Worm (Caenorhabditis elegans) whole organism, late embryonic: ENCODE measurements around the gene F17E9.15.

Source experiments
- C38D4.7 ChIP-seq: fragments of 200-800 bp; sonication (Bioruptor generic); optimal IDR thresholded peaks from 2 replicates; lab custom pipeline; 2018; ENCODE audit warnings: mild to moderate bottlenecking, missing genetic modification characterization, moderate library complexity, missing compliant biosample characterization
- F13H6.1 ChIP-seq: sonication (generic microtip); optimal IDR thresholded peaks from 2 replicates; lab custom pipeline; 2016; ENCODE audit warnings: missing genetic modification characterization, missing compliant biosample characterization
- K02D7.2 ChIP-seq: sonication (generic microtip); optimal IDR thresholded peaks from 2 replicates; lab custom pipeline; 2017; ENCODE audit warnings: mild to moderate bottlenecking, missing genetic modification characterization, missing compliant biosample characterization
- K09A11.1 ChIP-seq: sonication (generic microtip); optimal IDR thresholded peaks from 2 replicates; lab custom pipeline; 2017; ENCODE audit warnings: antibody characterized with exemption, mild to moderate bottlenecking, missing genetic modification characterization, missing compliant biosample characterization; ENCODE audit not compliant: insufficient read depth
- ahr-1 ChIP-seq: sonication (generic microtip); optimal IDR thresholded peaks from 2 replicates; lab custom pipeline; 2016; ENCODE audit warnings: missing genetic modification characterization, missing compliant biosample characterization
- ama-1 ChIP-seq: fragments of 150-350 bp; optimal IDR thresholded peaks from 2 replicates; lab custom pipeline; 2014
- ceh-18 ChIP-seq: sonication (generic microtip); optimal IDR thresholded peaks from 2 replicates; lab custom pipeline; 2016; ENCODE audit warnings: missing genetic modification characterization, missing compliant biosample characterization
- ceh-2 ChIP-seq: sonication (generic microtip); optimal IDR thresholded peaks from 2 replicates; lab custom pipeline; 2016; ENCODE audit warnings: missing genotype, missing genetic modification characterization, missing compliant biosample characterization
- ceh-22 ChIP-seq: sonication (generic microtip); optimal IDR thresholded peaks from 2 replicates; lab custom pipeline; 2017; ENCODE audit warnings: missing biosample characterization, missing genetic modification characterization
- ceh-30 ChIP-seq: fragments of 150-350 bp; optimal IDR thresholded peaks from 2 replicates; lab custom pipeline; 2014; ENCODE audit warnings: missing biosample characterization, missing genetic modification characterization
- ceh-31 ChIP-seq: sonication (generic microtip); optimal IDR thresholded peaks from 2 replicates; lab custom pipeline; 2016; ENCODE audit warnings: missing genetic modification characterization, missing compliant biosample characterization
- ceh-34 ChIP-seq: sonication (generic microtip); optimal IDR thresholded peaks from 2 replicates; lab custom pipeline; 2016; ENCODE audit warnings: mild to moderate bottlenecking, missing genetic modification characterization, missing compliant biosample characterization
- ceh-45 ChIP-seq: fragments of 200-800 bp; sonication (Bioruptor generic); IDR thresholded peaks from 2 replicates; pipeline ENCODE4 v1.3.6; 2022; ENCODE audit warnings: missing genetic modification reagents, missing genetic modification characterization, missing compliant biosample characterization
- dmd-4 ChIP-seq: sonication (generic microtip); optimal IDR thresholded peaks from 2 replicates; lab custom pipeline; 2016; ENCODE audit warnings: borderline replicate concordance, missing genetic modification characterization, missing compliant biosample characterization
- dve-1 ChIP-seq: sonication (generic microtip); optimal IDR thresholded peaks from 2 replicates; lab custom pipeline; 2017; ENCODE audit warnings: antibody characterized with exemption, mild to moderate bottlenecking, missing genetic modification characterization, missing compliant biosample characterization
- elt-2 ChIP-seq: sonication (generic microtip); optimal IDR thresholded peaks from 2 replicates; lab custom pipeline; 2016; ENCODE audit warnings: missing genetic modification reagents, missing genetic modification characterization, missing compliant biosample characterization
- fkh-10 ChIP-seq: fragments of 150-350 bp; optimal IDR thresholded peaks from 2 replicates; lab custom pipeline; 2014; ENCODE audit warnings: missing biosample characterization, missing genetic modification reagents, missing genetic modification characterization
- hlh-13 ChIP-seq: fragments of 200-800 bp; sonication (Bioruptor generic); optimal IDR thresholded peaks from 2 replicates; lab custom pipeline; 2018; ENCODE audit warnings: mild to moderate bottlenecking, missing genetic modification characterization, missing compliant biosample characterization
- hlh-6 ChIP-seq: sonication (generic microtip); optimal IDR thresholded peaks from 2 replicates; lab custom pipeline; 2016; ENCODE audit warnings: missing genotype, missing genetic modification characterization, missing compliant biosample characterization
- hlh-8 ChIP-seq: sonication (generic microtip); optimal IDR thresholded peaks from 2 replicates; lab custom pipeline; 2016; ENCODE audit warnings: missing genotype, missing genetic modification characterization, missing compliant biosample characterization
- madf-2 ChIP-seq: sonication (generic microtip); optimal IDR thresholded peaks from 2 replicates; lab custom pipeline; 2017; ENCODE audit warnings: missing genetic modification characterization, missing compliant biosample characterization
- nfya-1 ChIP-seq: sonication (generic microtip); optimal IDR thresholded peaks from 2 replicates; lab custom pipeline; 2017; ENCODE audit warnings: missing genetic modification characterization, mild to moderate bottlenecking, missing compliant biosample characterization, antibody characterized with exemption, moderate library complexity
- nhr-11 ChIP-seq: fragments of 150-350 bp; optimal IDR thresholded peaks from 2 replicates; lab custom pipeline; 2014; ENCODE audit warnings: missing biosample characterization, missing genetic modification characterization
- nhr-232 ChIP-seq: sonication (generic microtip); optimal IDR thresholded peaks from 2 replicates; lab custom pipeline; 2016; ENCODE audit warnings: missing genetic modification characterization, missing compliant biosample characterization
- npax-4 ChIP-seq: sonication (generic microtip); optimal IDR thresholded peaks from 2 replicates; lab custom pipeline; 2016; ENCODE audit warnings: missing genetic modification characterization, missing compliant biosample characterization
- odd-2 ChIP-seq: sonication (generic microtip); optimal IDR thresholded peaks from 2 replicates; lab custom pipeline; 2017; ENCODE audit warnings: antibody characterized with exemption, mild to moderate bottlenecking, missing genetic modification characterization, missing compliant biosample characterization
- pag-3 ChIP-seq: sonication (generic microtip); optimal IDR thresholded peaks from 2 replicates; lab custom pipeline; 2016; ENCODE audit warnings: missing compliant biosample characterization, missing genetic modification characterization, borderline replicate concordance
- pax-1 ChIP-seq: fragments of 150-350 bp; optimal IDR thresholded peaks from 2 replicates; lab custom pipeline; 2014; ENCODE audit warnings: missing biosample characterization, missing genetic modification characterization
- pha-4 ChIP-seq: fragments of 150-350 bp; optimal IDR thresholded peaks from 2 replicates; lab custom pipeline; 2018; ENCODE audit warnings: missing biosample characterization, missing genetic modification reagents, missing genetic modification characterization
- pqm-1 ChIP-seq: sonication (generic microtip); optimal IDR thresholded peaks from 2 replicates; lab custom pipeline; 2016; ENCODE audit warnings: missing genetic modification characterization, missing compliant biosample characterization
- pros-1 ChIP-seq: fragments of 150-350 bp; optimal IDR thresholded peaks from 2 replicates; lab custom pipeline; 2014; ENCODE audit warnings: missing biosample characterization, missing genetic modification reagents, missing genetic modification characterization
- ref-2 ChIP-seq: sonication (generic microtip); optimal IDR thresholded peaks from 2 replicates; lab custom pipeline; 2016; ENCODE audit warnings: missing genetic modification characterization, missing compliant biosample characterization
- sdc-2 ChIP-seq: sonication (generic microtip); optimal IDR thresholded peaks from 2 replicates; lab custom pipeline; 2016; ENCODE audit warnings: missing genotype, missing genetic modification characterization, missing compliant biosample characterization
- sox-4 ChIP-seq: sonication (generic microtip); optimal IDR thresholded peaks from 2 replicates; lab custom pipeline; 2017; ENCODE audit warnings: mild to moderate bottlenecking, missing genetic modification characterization, inconsistent platforms, missing compliant biosample characterization
- syd-9 ChIP-seq: sonication (generic microtip); optimal IDR thresholded peaks from 2 replicates; lab custom pipeline; 2016; ENCODE audit warnings: mild to moderate bottlenecking, missing genetic modification characterization, moderate library complexity, missing compliant biosample characterization
- unc-3 ChIP-seq, 2 experiments: fragments of 200-800 bp in 1 of 2; sonication (Bioruptor generic) in 1 of 2; sonication (generic microtip) in 1 of 2; conservative IDR thresholded peaks in 1 of 2; optimal IDR thresholded peaks in 1 of 2; 2 replicates each; pipeline versions ENCODE4 v1.3.6 to Lab custom; 2016 to 2022; ENCODE audit warnings: missing compliant biosample characterization in 2 of 2, missing genetic modification characterization in 2 of 2, missing genetic modification reagents in 1 of 2
- unc-42 ChIP-seq: sonication (generic microtip); optimal IDR thresholded peaks from 2 replicates; lab custom pipeline; 2016; ENCODE audit warnings: missing genotype, missing genetic modification characterization, missing compliant biosample characterization
- zip-5 ChIP-seq: sonication (generic microtip); optimal IDR thresholded peaks from 2 replicates; lab custom pipeline; 2016; ENCODE audit warnings: missing genetic modification characterization, missing compliant biosample characterization

The F17E9.15 gene

ce11 chrIV:8347051-8347450, at the start of gene F17E9.15, which contains the start of gene F17E9.18:
Gene F17E9.15, plus strand, starts transcription at chrIV:8347418.
Gene F17E9.18, minus strand, starts transcription at chrIV:8347151.
- TF ChIP-seq pha-4, result no peak
- TF ChIP-seq C38D4.7 (GFP tag; lab: Kevin White, UChicago), result no peak
- no peak for TF ChIP-seq pros-1 (tag; lab: Kevin White, UChicago)
- no peak for TF ChIP-seq zip-5 (tag; lab: Kevin White, UChicago)
- TF ChIP-seq K09A11.1, result no peak
- no peak for TF ChIP-seq pag-3 (tag; lab: Kevin White, UChicago)
- no peak for TF ChIP-seq ceh-22 (tag; lab: Kevin White, UChicago)

- no peak for TF ChIP-seq ahr-1 (tag; lab: Kevin White, UChicago)
- TF ChIP-seq syd-9, result no peak
- no peak for TF ChIP-seq odd-2
- no peak for TF ChIP-seq pag-3 (tag; lab: Kevin White, UChicago)
- TF ChIP-seq unc-42 (tag; lab: Kevin White, UChicago), result no peak
- TF ChIP-seq hlh-8 (tag; lab: Kevin White, UChicago), result no peak
- no peak for TF ChIP-seq pha-4
- no peak for TF ChIP-seq hlh-13 (GFP tag; lab: Kevin White, UChicago)
- no peak for TF ChIP-seq dmd-4 (tag; lab: Kevin White, UChicago)
- no peak for TF ChIP-seq dve-1 (tag; lab: Kevin White, UChicago)
- no peak for TF ChIP-seq hlh-6
- no peak for TF ChIP-seq unc-3 (GFP tag; conservative IDR thresholded peaks at IDR 0.05; lab: Robert Waterston, UW)
- no peak for TF ChIP-seq unc-3 (tag; optimal IDR thresholded peaks at IDR 0.05; lab: Kevin White, UChicago)
- TF ChIP-seq nhr-11 (tag; lab: Kevin White, UChicago), result no peak
- no peak for TF ChIP-seq ama-1 (lab: Kevin White, UChicago)
- no peak for TF ChIP-seq zip-5 (tag; lab: Kevin White, UChicago)
- TF ChIP-seq fkh-10, result no peak
- no peak for TF ChIP-seq pros-1 (tag; lab: Kevin White, UChicago)
- TF ChIP-seq elt-2 (tag; lab: Kevin White, UChicago), result no peak
- no peak for TF ChIP-seq ceh-18 (tag; lab: Kevin White, UChicago)
- no peak for TF ChIP-seq ref-2 (tag; lab: Kevin White, UChicago)
- TF ChIP-seq, all 69 proteins: peak for 0
Observed at ce11 chrIV:8299636-8300035, 47.6 kb upstream of the F17E9.15 start, which contains the start of gene F35H10.6. Gene F35H10.6, plus strand, starts transcription at chrIV:8299936.

- no peak for TF ChIP-seq fkh-10
- TF ChIP-seq madf-2 (tag; lab: Kevin White, UChicago), result no peak
- no peak for TF ChIP-seq nfya-1
- TF ChIP-seq pqm-1 (tag; lab: Kevin White, UChicago), result no peak
- TF ChIP-seq nhr-232, result no peak
- TF ChIP-seq ceh-34 (tag; lab: Kevin White, UChicago), result no peak
- TF ChIP-seq sdc-2 (tag; lab: Kevin White, UChicago), result no peak
- no peak for TF ChIP-seq sox-4
- TF ChIP-seq F13H6.1 (tag; lab: Kevin White, UChicago), result no peak
- TF ChIP-seq ceh-45, result no peak
- no peak for TF ChIP-seq ceh-2 (tag; lab: Kevin White, UChicago)
- no peak for TF ChIP-seq pax-1 (tag; lab: Kevin White, UChicago)
- TF ChIP-seq ceh-30 (tag; lab: Kevin White, UChicago), result no peak
- TF ChIP-seq unc-42 (tag; lab: Kevin White, UChicago), result no peak
- TF ChIP-seq npax-4 (tag; lab: Kevin White, UChicago), result no peak
- TF ChIP-seq K02D7.2 (tag; lab: Kevin White, UChicago), result no peak
Observed at ce11 chrIV:8300468-8300867, 46.8 kb upstream of the F17E9.15 start, which contains the start of gene F35H10.5. Gene F35H10.5, plus strand, starts transcription at chrIV:8300768.

- TF ChIP-seq nfya-1, result no peak
- no peak for TF ChIP-seq ceh-2 (tag; lab: Kevin White, UChicago)
- TF ChIP-seq ceh-31, result no peak
Observed at ce11 chrIV:8301925-8302324, 45.3 kb upstream of the F17E9.15 start.
